Fruit fly (Drosophila melanogaster): ENCODE measurements around the gene Nek2.

Nek2 gene

dm6 chrX:7891596-7892538, at the start of gene Nek2 (continued):
- peak; percentile 29 for TF ChIP-seq spab (GFP tag; optimal IDR thresholded peaks at IDR 0.05)
- peak; percentile 27 for TF ChIP-seq Ets96B (tag; optimal IDR thresholded peaks at IDR 0.05)
- TF ChIP-seq vri (GFP tag; optimal IDR thresholded peaks at IDR 0.05): peak; percentile 15
- TF ChIP-seq Sox14 (GFP tag; optimal IDR thresholded peaks at IDR 0.05): no peak
- peak; percentile 42 to 52 for TF ChIP-seq ss (GFP tag; optimal IDR thresholded peaks at IDR 0.05)
- TF ChIP-seq eg (GFP tag; IDR thresholded peaks at IDR 0.05): no peak
- no peak for TF ChIP-seq cyc (GFP tag; optimal IDR thresholded peaks at IDR 0.05)
- no peak for TF ChIP-seq CG16779 (tag; optimal IDR thresholded peaks at IDR 0.05)
- no peak for TF ChIP-seq CG8119 (GFP tag; IDR thresholded peaks at IDR 0.05)

- TF ChIP-seq CG7368 (GFP tag; optimal IDR thresholded peaks at IDR 0.05): no peak
- TF ChIP-seq CG6792 (GFP tag; optimal IDR thresholded peaks at IDR 0.05): no peak
- no peak for TF ChIP-seq CG10669 (GFP tag; optimal IDR thresholded peaks at IDR 0.05)
- TF ChIP-seq Sox14 (GFP tag; optimal IDR thresholded peaks at IDR 0.05): no peak
- no peak for TF ChIP-seq eg (GFP tag; IDR thresholded peaks at IDR 0.05)
- no peak for TF ChIP-seq CG8632 (GFP tag; optimal IDR thresholded peaks at IDR 0.05)
- peak; percentile 51 for TF ChIP-seq svp (GFP tag)
- no peak for TF ChIP-seq fd59A (GFP tag; optimal IDR thresholded peaks at IDR 0.05)
- no peak for TF ChIP-seq CG6276 (GFP tag; optimal IDR thresholded peaks at IDR 0.05)
- no peak for TF ChIP-seq CG8319 (GFP tag; optimal IDR thresholded peaks at IDR 0.05)
- no peak for TF ChIP-seq CG11902 (GFP tag; optimal IDR thresholded peaks at IDR 0.05)
- peak; percentile 36 for TF ChIP-seq Eip75B (GFP tag; optimal IDR thresholded peaks at IDR 0.05)
- TF ChIP-seq CG3919 (GFP tag; optimal IDR thresholded peaks at IDR 0.05): no peak
- no peak for TF ChIP-seq Blimp-1 (GFP tag; optimal IDR thresholded peaks at IDR 0.05)
- no peak for TF ChIP-seq CG4318 (GFP tag; optimal IDR thresholded peaks at IDR 0.05)
- TF ChIP-seq CG9139 (GFP tag; optimal IDR thresholded peaks at IDR 0.05): no peak
- no peak for TF ChIP-seq CG15336 (GFP tag; IDR thresholded peaks at IDR 0.05)
- peak; percentile 45 for TF ChIP-seq esn (GFP tag; optimal IDR thresholded peaks at IDR 0.05)
- TF ChIP-seq CG6163 (GFP tag; IDR thresholded peaks at IDR 0.05): 0 out of 3 replicates have a peak, but pooled peaks have one; percentile 4
- TF ChIP-seq lz (GFP tag; optimal IDR thresholded peaks at IDR 0.05): no peak
- TF ChIP-seq vri (GFP tag; optimal IDR thresholded peaks at IDR 0.05): no peak
- TF ChIP-seq Sox15 (GFP tag; optimal IDR thresholded peaks at IDR 0.05): no peak
- TF ChIP-seq Lpt (GFP tag; optimal IDR thresholded peaks at IDR 0.05): no peak
- TF ChIP-seq CG3032 (tag; optimal IDR thresholded peaks at IDR 0.05): no peak
- no peak for TF ChIP-seq Ets96B (tag; optimal IDR thresholded peaks at IDR 0.05)
- no peak for TF ChIP-seq pdm3 (GFP tag; optimal IDR thresholded peaks at IDR 0.05)
- TF ChIP-seq Eip78C (GFP tag): peak; percentile 62
- no peak for TF ChIP-seq Sox102F (GFP tag; optimal IDR thresholded peaks at IDR 0.05)
- no peak for TF ChIP-seq Hr39 (GFP tag; optimal IDR thresholded peaks at IDR 0.05)
- TF ChIP-seq net (GFP tag; optimal IDR thresholded peaks at IDR 0.05): no peak
- no peak for TF ChIP-seq Gug (GFP tag; IDR thresholded peaks at IDR 0.05)
- TF ChIP-seq CG34406 (GFP tag; optimal IDR thresholded peaks at IDR 0.05): no peak
Measured at dm6 chrX:7938482-7938804, 47.0 kb upstream of the Nek2 start.

Measured in whole organism, prepupa.